Fruit fly (Drosophila melanogaster) whole organism, embryonic: ENCODE data around the gene Pvr.

Experiments used
- ATbp ChIP-seq: fragments of 200-800 bp; sonication (Bioruptor generic); optimal IDR thresholded peaks from 2 replicates; lab custom pipeline; 2017; ENCODE audit warnings: missing biosample characterization, mild to moderate bottlenecking, missing genetic modification characterization, missing genetic modification reagents
- Bdp1 ChIP-seq: fragments of 200-800 bp; sonication (Bioruptor generic); optimal IDR thresholded peaks from 3 replicates; lab custom pipeline; 2016; ENCODE audit warnings: missing biosample characterization, missing genetic modification characterization
- CG11560 ChIP-seq: fragments of 200-800 bp; sonication (Bioruptor generic); IDR thresholded peaks from 3 replicates; pipeline ENCODE4 v1.3.6; 2022; ENCODE audit warnings: missing biosample characterization, missing genetic modification characterization
- CG12659 ChIP-seq: fragments of 200-800 bp; sonication (Bioruptor generic); optimal IDR thresholded peaks from 3 replicates; lab custom pipeline; 2017; ENCODE audit warnings: mild to moderate bottlenecking, missing biosample characterization, missing genetic modification reagents, missing genetic modification characterization
- CG12769 ChIP-seq: fragments of 200-800 bp; sonication (Bioruptor generic); optimal IDR thresholded peaks from 2 replicates; lab custom pipeline; 2019; ENCODE audit warnings: missing biosample characterization, mild to moderate bottlenecking, missing genetic modification characterization, moderate library complexity
- CG15696 ChIP-seq: fragments of 200-800 bp; sonication (Bioruptor generic); optimal IDR thresholded peaks from 2 replicates; lab custom pipeline; 2019; ENCODE audit warnings: missing biosample characterization, mild to moderate bottlenecking, missing genetic modification characterization, moderate library complexity
- CG17186 ChIP-seq: fragments of 200-800 bp; sonication (Bioruptor generic); optimal IDR thresholded peaks from 3 replicates; lab custom pipeline; 2017; ENCODE audit warnings: missing biosample characterization, missing genetic modification reagents, missing genetic modification characterization
- CG1832 ChIP-seq: fragments of 200-800 bp; sonication (Bioruptor generic); optimal IDR thresholded peaks from 2 replicates; lab custom pipeline; 2017; ENCODE audit warnings: missing biosample characterization, mild to moderate bottlenecking, missing genetic modification characterization, inconsistent platforms
- CG2199 ChIP-seq: fragments of 200-800 bp; sonication (Bioruptor generic); IDR thresholded peaks from 3 replicates; pipeline ENCODE4 v1.3.6; 2022; ENCODE audit warnings: missing biosample characterization, missing genetic modification characterization
- CG32767 ChIP-seq: fragments of 200-800 bp; sonication (Bioruptor generic); IDR thresholded peaks from 2 replicates; pipeline ENCODE4 v1.3.6; 2022; ENCODE audit warnings: missing biosample characterization, missing genetic modification characterization
- CG3995 ChIP-seq: fragments of 200-800 bp; sonication (Bioruptor generic); optimal IDR thresholded peaks from 3 replicates; lab custom pipeline; 2016; ENCODE audit warnings: missing biosample characterization, missing genetic modification characterization
- CG4360 ChIP-seq: fragments of 200-800 bp; sonication (Bioruptor generic); IDR thresholded peaks from 2 replicates; pipeline ENCODE4 v1.3.6; 2022; ENCODE audit warnings: missing biosample characterization, missing genetic modification characterization
- CG4820 ChIP-seq: fragments of 200-800 bp; sonication (Bioruptor generic); optimal IDR thresholded peaks from 3 replicates; lab custom pipeline; 2016; ENCODE audit warnings: missing biosample characterization, missing genetic modification characterization
- CG6272 ChIP-seq: fragments of 200-800 bp; sonication (Bioruptor generic); IDR thresholded peaks from 2 replicates; pipeline ENCODE4 v1.3.6; 2022; ENCODE audit warnings: missing biosample characterization, missing genetic modification characterization
- CG7357 ChIP-seq: fragments of 200-800 bp; sonication (Bioruptor generic); IDR thresholded peaks from 3 replicates; pipeline ENCODE4 v1.3.6; 2022; ENCODE audit warnings: missing biosample characterization, missing genetic modification characterization
- CG7372 ChIP-seq: fragments of 200-800 bp; sonication (Bioruptor generic); IDR thresholded peaks from 2 replicates; pipeline ENCODE4 v1.3.6; 2022; ENCODE audit warnings: missing biosample characterization, missing genetic modification characterization
- CG9609 ChIP-seq: fragments of 200-800 bp; sonication (Bioruptor generic); optimal IDR thresholded peaks from 3 replicates; lab custom pipeline; 2016; ENCODE audit warnings: missing biosample characterization, missing genetic modification characterization
- CTCF ChIP-seq: fragments of 200-800 bp; sonication (Bioruptor generic); optimal IDR thresholded peaks from 2 replicates; lab custom pipeline; 2017; ENCODE audit warnings: missing biosample characterization, mild to moderate bottlenecking, missing genetic modification characterization, moderate library complexity
- Dp ChIP-seq: fragments of 200-800 bp; sonication (Bioruptor generic); optimal IDR thresholded peaks from 2 replicates; lab custom pipeline; 2018; ENCODE audit warnings: missing biosample characterization, mild to moderate bottlenecking, missing genetic modification characterization, moderate library complexity
- ERR ChIP-seq: fragments of 200-800 bp; sonication (Bioruptor generic); optimal IDR thresholded peaks from 2 replicates; lab custom pipeline; 2016; ENCODE audit warnings: missing biosample characterization, missing genetic modification characterization
- Fer2 ChIP-seq: fragments of 200-800 bp; sonication (Bioruptor generic); optimal IDR thresholded peaks from 2 replicates; lab custom pipeline; 2018; ENCODE audit warnings: missing biosample characterization, mild to moderate bottlenecking, missing genetic modification characterization, moderate library complexity
- GATAe ChIP-seq: fragments of 200-800 bp; sonication (Bioruptor generic); conservative IDR thresholded peaks from 2 replicates; pipeline ENCODE4 v1.3.6; 2022; ENCODE audit warnings: missing biosample characterization, missing genetic modification characterization
- Hand ChIP-seq: fragments of 200-800 bp; sonication (Bioruptor generic); optimal IDR thresholded peaks from 2 replicates; lab custom pipeline; 2017; ENCODE audit warnings: mild to moderate bottlenecking, missing biosample characterization, missing genetic modification reagents, missing genetic modification characterization
- Lim3 ChIP-seq: fragments of 200-800 bp; sonication (Bioruptor generic); IDR thresholded peaks from 2 replicates; pipeline ENCODE4 v1.3.6; 2022; ENCODE audit warnings: missing biosample characterization, missing genetic modification characterization
- Med ChIP-seq: fragments of 200-800 bp; sonication (Bioruptor generic); peaks from one replicate; lab custom pipeline; 2016; ENCODE audit warnings: missing biosample characterization, missing genetic modification characterization, mild to moderate bottlenecking, inconsistent platforms, moderate library complexity
- Mrtf ChIP-seq: fragments of 200-800 bp; sonication (Bioruptor generic); IDR thresholded peaks from 3 replicates; pipeline ENCODE4 v1.3.6; 2022; ENCODE audit warnings: missing biosample characterization, missing genetic modification characterization
- NC2α ChIP-seq: fragments of 200-800 bp; sonication (Bioruptor generic); optimal IDR thresholded peaks from 2 replicates; lab custom pipeline; 2016; ENCODE audit warnings: missing biosample characterization, missing genetic modification characterization
- NFAT ChIP-seq: fragments of 200-800 bp; sonication (Bioruptor generic); IDR thresholded peaks from 2 replicates; pipeline ENCODE4 v1.3.6; 2022; ENCODE audit warnings: missing biosample characterization, missing genetic modification characterization
- Nf-YB ChIP-seq: fragments of 200-800 bp; sonication (Bioruptor generic); optimal IDR thresholded peaks from 3 replicates; lab custom pipeline; 2019; ENCODE audit warnings: missing biosample characterization, mild to moderate bottlenecking, missing genetic modification characterization, moderate library complexity
- Sox100B ChIP-seq: fragments of 200-800 bp; sonication (Bioruptor generic); optimal IDR thresholded peaks from 3 replicates; lab custom pipeline; 2018; ENCODE audit warnings: missing biosample characterization, mild to moderate bottlenecking, missing genetic modification characterization
- TFAM ChIP-seq: fragments of 200-800 bp; sonication (Bioruptor generic); optimal IDR thresholded peaks from 2 replicates; lab custom pipeline; 2017; ENCODE audit warnings: missing biosample characterization, missing genetic modification characterization, inconsistent platforms
- Xrp1 ChIP-seq: fragments of 200-800 bp; sonication (Bioruptor generic); IDR thresholded peaks from 2 replicates; pipeline ENCODE4 v1.3.6; 2022; ENCODE audit warnings: missing biosample characterization, missing genetic modification characterization
- ap ChIP-seq: fragments of 200-800 bp; sonication (Bioruptor generic); IDR thresholded peaks from 2 replicates; pipeline ENCODE4 v1.3.6; 2022; ENCODE audit warnings: missing biosample characterization, missing genetic modification characterization
- az2 ChIP-seq: fragments of 200-800 bp; sonication (Bioruptor generic); optimal IDR thresholded peaks from 3 replicates; lab custom pipeline; 2016; ENCODE audit warnings: missing biosample characterization, missing genetic modification characterization
- bcd ChIP-seq: fragments of 200-800 bp; sonication (Bioruptor generic); optimal IDR thresholded peaks from 2 replicates; lab custom pipeline; 2017; ENCODE audit warnings: missing biosample characterization, mild to moderate bottlenecking, missing genetic modification characterization
- br ChIP-seq: fragments of >200 bp; optimal IDR thresholded peaks from 2 replicates; lab custom pipeline; 2017
- cad ChIP-seq: fragments of >200 bp; optimal IDR thresholded peaks from 2 replicates; lab custom pipeline; 2017; ENCODE audit warnings: missing biosample characterization, missing genetic modification characterization
- chm ChIP-seq: fragments of 200-800 bp; sonication (Bioruptor generic); IDR thresholded peaks from 2 replicates; pipeline ENCODE4 v1.3.6; 2022; ENCODE audit warnings: missing biosample characterization, missing genetic modification characterization
- en ChIP-seq: fragments of 200-800 bp; sonication (Bioruptor generic); optimal IDR thresholded peaks from 2 replicates; lab custom pipeline; 2016; ENCODE audit warnings: missing biosample characterization, missing genetic modification characterization
- ewg ChIP-seq: fragments of 200-800 bp; sonication (Bioruptor generic); optimal IDR thresholded peaks from 3 replicates; lab custom pipeline; 2017; ENCODE audit warnings: mild to moderate bottlenecking, missing biosample characterization, missing genetic modification reagents, missing genetic modification characterization
- fd3F ChIP-seq: fragments of 200-800 bp; sonication (Bioruptor generic); optimal IDR thresholded peaks from 2 replicates; lab custom pipeline; 2018; ENCODE audit warnings: missing biosample characterization, mild to moderate bottlenecking, missing genetic modification characterization, moderate library complexity
- ind ChIP-seq: fragments of 200-800 bp; sonication (Bioruptor generic); optimal IDR thresholded peaks from 3 replicates; lab custom pipeline; 2016; ENCODE audit warnings: missing biosample characterization, missing genetic modification characterization
- kni ChIP-seq: fragments of 200-800 bp; sonication (Bioruptor generic); optimal IDR thresholded peaks from 3 replicates; lab custom pipeline; 2017; ENCODE audit warnings: mild to moderate bottlenecking, missing biosample characterization, missing genetic modification reagents, missing genetic modification characterization
- nmo ChIP-seq: fragments of 200-800 bp; sonication (Bioruptor generic); optimal IDR thresholded peaks from 2 replicates; lab custom pipeline; 2018; ENCODE audit warnings: missing biosample characterization, mild to moderate bottlenecking, missing genetic modification characterization, moderate library complexity
- otp ChIP-seq: fragments of 200-800 bp; sonication (Bioruptor generic); IDR thresholded peaks from 3 replicates; pipeline ENCODE4, ENCODE4 v1.3.6; 2022; ENCODE audit warnings: missing biosample characterization, missing genetic modification characterization
- sisA ChIP-seq: fragments of 200-800 bp; sonication (Bioruptor generic); IDR thresholded peaks from 2 replicates; pipeline ENCODE4 v1.3.6; 2022; ENCODE audit warnings: missing biosample characterization, missing genetic modification characterization
- sr ChIP-seq: fragments of 200-800 bp; sonication (Bioruptor generic); IDR thresholded peaks from 3 replicates; pipeline ENCODE4 v1.3.6; 2022; ENCODE audit warnings: missing biosample characterization, missing genetic modification characterization
- unc-4 ChIP-seq: fragments of 200-800 bp; sonication (Bioruptor generic); IDR thresholded peaks from 2 replicates; pipeline ENCODE4 v1.3.6; 2022; ENCODE audit warnings: missing biosample characterization, missing genetic modification characterization; ENCODE audit not compliant: partially characterized antibody
- unpg ChIP-seq: fragments of 200-800 bp; sonication (Bioruptor generic); optimal IDR thresholded peaks from 3 replicates; lab custom pipeline; 2018; ENCODE audit warnings: missing biosample characterization, mild to moderate bottlenecking, missing genetic modification characterization, moderate library complexity
- wdn ChIP-seq: fragments of 200-800 bp; sonication (Bioruptor generic); IDR thresholded peaks from 2 replicates; pipeline ENCODE4 v1.3.6; 2022; ENCODE audit warnings: missing biosample characterization, missing genetic modification characterization
- wor ChIP-seq: fragments of 200-800 bp; sonication (Bioruptor generic); IDR thresholded peaks from 2 replicates; pipeline ENCODE4 v1.3.6; 2022; ENCODE audit warnings: missing biosample characterization, missing genetic modification characterization
- z ChIP-seq: fragments of 200-800 bp; sonication (Bioruptor generic); IDR thresholded peaks from 3 replicates; pipeline ENCODE4 v1.3.6; 2022; ENCODE audit warnings: missing biosample characterization, missing genetic modification characterization

Pvr gene

dm6 chr2L:8277561-8278201, 38.0 kb upstream of the Pvr start (continued):
- peak; percentile 92 for TF ChIP-seq CG4360 (GFP tag; lab: Robert Waterston, UW)
- peak; percentile 95 for TF ChIP-seq Lim3 (GFP tag; lab: Robert Waterston, UW)
- peak; percentile 98 for TF ChIP-seq CG15696
- peak; percentile 100 for TF ChIP-seq Xrp1 (GFP tag; lab: Robert Waterston, UW)
- peak; percentile 94 for TF ChIP-seq ewg (GFP tag; lab: Kevin White, UChicago)
- no peak for TF ChIP-seq CG1832 (GFP tag; lab: Kevin White, UChicago)
- TF ChIP-seq nmo (GFP tag; lab: Kevin White, UChicago): peak; percentile 98
- TF ChIP-seq CG12659: peak; percentile 97
- TF ChIP-seq CG2199 (GFP tag; lab: Robert Waterston, UW): peak; percentile 99
- TF ChIP-seq CG12769 (tag; lab: Kevin White, UChicago): peak; percentile 87
- peak; percentile 93 for TF ChIP-seq kni
- TF ChIP-seq CG6272 (GFP tag; lab: Robert Waterston, UW): peak; percentile 95
- TF ChIP-seq wor: peak; percentile 97
- peak; percentile 98 for TF ChIP-seq ATbp
- TF ChIP-seq ap (GFP tag; lab: Robert Waterston, UW): peak; percentile 99
- TF ChIP-seq Fer2: peak; percentile 86
- peak; percentile 96 for TF ChIP-seq Mrtf (GFP tag; lab: Robert Waterston, UW)
- peak; percentile 95 for TF ChIP-seq NFAT (GFP tag; lab: Robert Waterston, UW)
- peak; percentile 98 for TF ChIP-seq sisA (GFP tag; lab: Robert Waterston, UW)
- TF ChIP-seq Dp (GFP tag; lab: Kevin White, UChicago): no peak
- TF ChIP-seq br (lab: Kevin White, UChicago): no peak
- TF ChIP-seq Bdp1 (GFP tag; lab: Kevin White, UChicago): peak; percentile 87
- peak; percentile 99 for TF ChIP-seq CG32767 (GFP tag; lab: Robert Waterston, UW)
- TF ChIP-seq wdn (GFP tag; lab: Robert Waterston, UW): peak; percentile 95
- TF ChIP-seq Sox100B (GFP tag; lab: Kevin White, UChicago): peak; percentile 99
- TF ChIP-seq CTCF (GFP tag; lab: Kevin White, UChicago): peak; percentile 67
- peak; percentile 94 for TF ChIP-seq ind
- TF ChIP-seq CG11560 (tag; lab: Robert Waterston, UW): peak; percentile 89
- peak; percentile 99 for TF ChIP-seq chm (GFP tag; lab: Robert Waterston, UW)
- peak; percentile 53 for TF ChIP-seq TFAM
- peak; percentile 78 for TF ChIP-seq GATAe
- peak; percentile 99 for TF ChIP-seq otp (GFP tag; lab: Robert Waterston, UW)
- TF ChIP-seq unpg (GFP tag; lab: Kevin White, UChicago): peak; percentile 99
- TF ChIP-seq CG7372 (GFP tag; lab: Robert Waterston, UW): peak; percentile 97
- peak; percentile 90 for TF ChIP-seq NC2α (GFP tag; lab: Kevin White, UChicago)
- peak; percentile 98 for TF ChIP-seq Med (GFP tag; lab: Kevin White, UChicago)
- peak; percentile 81 for TF ChIP-seq CG17186 (GFP tag; lab: Kevin White, UChicago)
- TF ChIP-seq ERR (GFP tag; lab: Kevin White, UChicago): peak; percentile 82
- TF ChIP-seq z: peak; percentile 97
- TF ChIP-seq fd3F (GFP tag; lab: Kevin White, UChicago): peak; percentile 92
- peak; percentile 95 for TF ChIP-seq sr (GFP tag; lab: Robert Waterston, UW)
- peak; percentile 72 for TF ChIP-seq CG9609 (GFP tag; lab: Kevin White, UChicago)
- TF ChIP-seq Nf-YB (GFP tag; lab: Kevin White, UChicago): peak; percentile 89
- peak; percentile 97 for TF ChIP-seq bcd (GFP tag; lab: Kevin White, UChicago)
- peak; percentile 98 for TF ChIP-seq CG4820 (GFP tag; lab: Kevin White, UChicago)
- TF ChIP-seq CG7357 (GFP tag; lab: Robert Waterston, UW): peak; percentile 93
- no peak for TF ChIP-seq cad (GFP tag; lab: Kevin White, UChicago)
- peak; percentile 99 for TF ChIP-seq az2 (GFP tag; lab: Kevin White, UChicago)
- peak; percentile 78 for TF ChIP-seq en (GFP tag; lab: Kevin White, UChicago)
- TF ChIP-seq Hand (GFP tag; lab: Kevin White, UChicago): peak; percentile 90
- no peak for TF ChIP-seq unc-4
- TF ChIP-seq CG3995: peak; percentile 66
